Worm (Caenorhabditis elegans): Measurements from ENCODE around the gene fbxa-96.

DNA sequence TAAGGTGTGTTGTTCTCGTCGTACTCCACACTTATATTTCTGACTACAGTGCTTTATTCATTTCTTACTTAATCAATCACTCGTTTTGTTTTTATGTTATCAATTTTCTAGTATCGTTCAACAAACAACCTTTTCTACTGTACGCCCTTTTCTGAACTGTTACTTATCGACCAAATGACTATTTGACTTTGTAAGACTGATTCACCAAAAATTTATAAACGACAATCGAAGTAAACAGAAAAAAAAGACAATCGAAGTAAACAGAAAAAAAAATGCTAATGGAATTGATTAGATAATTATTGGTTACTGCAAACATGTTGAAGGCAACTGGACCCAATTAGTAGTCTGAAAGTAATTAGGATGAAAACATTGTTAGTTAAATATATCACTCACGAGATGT is 10.2 kb downstream of the fbxa-96 start:
- TF ChIP-seq ztf-11 (tag; optimal IDR thresholded peaks at IDR 0.05) (no peak), nhr-28 (tag; optimal IDR thresholded peaks at IDR 0.05) (no peak), aly-2 (tag; optimal IDR thresholded peaks at IDR 0.05) (no peak), unc-130 (tag; optimal IDR thresholded peaks at IDR 0.05) (no peak), lsy-2 (tag; optimal IDR thresholded peaks at IDR 0.05) (no peak), ceh-88 (GFP tag; IDR thresholded peaks at IDR 0.05) (no peak), snpc-4 (tag; optimal IDR thresholded peaks at IDR 0.05) (no peak)

Measured in whole organism, L1 larva.